Fruit fly (Drosophila melanogaster): Measurements from ENCODE around the gene CG5280.
A peak's percentile ranks its signal among the peaks of the same experiment; 100 is the strongest.

CG5280 gene

dm6 chr3L:8953199-8953956 lies 36.6 kb downstream of the CG5280 start (continued):
- peak; percentile 62 for TF ChIP-seq CG10147 (GFP tag; optimal IDR thresholded peaks at IDR 0.05)
- peak; percentile 57 for TF ChIP-seq disco-r (GFP tag; optimal IDR thresholded peaks at IDR 0.05)
- TF ChIP-seq CG2678 (tag; optimal IDR thresholded peaks at IDR 0.05), result peak; percentile 84
- TF ChIP-seq Rx (GFP tag; IDR thresholded peaks at IDR 0.05), result no peak
- TF ChIP-seq CG12391 (tag; optimal IDR thresholded peaks at IDR 0.05), result peak; percentile 70
- no peak for TF ChIP-seq corto (GFP tag; optimal IDR thresholded peaks at IDR 0.05)
- TF ChIP-seq CG5953 (GFP tag; IDR thresholded peaks at IDR 0.05), result no peak
- peak; percentile 52 for TF ChIP-seq Hsf (GFP tag; optimal IDR thresholded peaks at IDR 0.05)
- no peak for TF ChIP-seq CG9932 (GFP tag; IDR thresholded peaks at IDR 0.05)
- TF ChIP-seq CG15601 (tag; optimal IDR thresholded peaks at IDR 0.05), result peak; percentile 40
- TF ChIP-seq nerfin-2 (GFP tag; IDR thresholded peaks at IDR 0.05; ENCODE audit: partially characterized antibody), result 0 out of 2 replicates have a peak, but pooled peaks have one; percentile 48
- TF ChIP-seq emc (GFP tag; optimal IDR thresholded peaks at IDR 0.05), result no peak
- TF ChIP-seq lmd (GFP tag; IDR thresholded peaks at IDR 0.05), result 0 out of 2 replicates have a peak, but pooled peaks have one; percentile 57
- TF ChIP-seq Camta (GFP tag; optimal IDR thresholded peaks at IDR 0.05), result peak; percentile 24
- no peak for TF ChIP-seq GATAe (GFP tag; conservative IDR thresholded peaks at IDR 0.05)
- TF ChIP-seq CG10321 (GFP tag; IDR thresholded peaks at IDR 0.05), result no peak
- TF ChIP-seq CG12155 (GFP tag; optimal IDR thresholded peaks at IDR 0.05), result peak; percentile 87
- no peak for TF ChIP-seq CG10565 (GFP tag; optimal IDR thresholded peaks at IDR 0.05)
- no peak for TF ChIP-seq CG3726 (GFP tag; IDR thresholded peaks at IDR 0.05)
- TF ChIP-seq Aef1 (GFP tag; IDR thresholded peaks at IDR 0.05), result no peak
- TF ChIP-seq Lhr (GFP tag; optimal IDR thresholded peaks at IDR 0.05), result no peak
- TF ChIP-seq sd (tag; optimal IDR thresholded peaks at IDR 0.05), result no peak
- TF ChIP-seq CG7556 (GFP tag; optimal IDR thresholded peaks at IDR 0.05), result peak; percentile 84
- peak; percentile 27 for TF ChIP-seq en (GFP tag; optimal IDR thresholded peaks at IDR 0.05)
- TF ChIP-seq ro (GFP tag; IDR thresholded peaks at IDR 0.05), result no peak
- TF ChIP-seq Meics (GFP tag; optimal IDR thresholded peaks at IDR 0.05), result peak; percentile 76
- no peak for TF ChIP-seq slou (GFP tag; optimal IDR thresholded peaks at IDR 0.05)
- no peak for TF ChIP-seq br (optimal IDR thresholded peaks at IDR 0.05)
- TF ChIP-seq CG1233 (GFP tag; optimal IDR thresholded peaks at IDR 0.05), result peak; percentile 49
- no peak for TF ChIP-seq B-H1 (GFP tag; IDR thresholded peaks at IDR 0.05)
- no peak for TF ChIP-seq tna (GFP tag; IDR thresholded peaks at IDR 0.05; ENCODE audit: partially characterized antibody)
- TF ChIP-seq BEAF-32 (GFP tag; optimal IDR thresholded peaks at IDR 0.05), result peak; percentile 34
- TF ChIP-seq CG4820 (GFP tag; optimal IDR thresholded peaks at IDR 0.05), result peak; percentile 20
- peak; percentile 69 for TF ChIP-seq CG6813 (GFP tag; optimal IDR thresholded peaks at IDR 0.05)
- TF ChIP-seq mirr (GFP tag; optimal IDR thresholded peaks at IDR 0.05), result no peak
- peak; percentile 42 for TF ChIP-seq Xbp1 (GFP tag; optimal IDR thresholded peaks at IDR 0.05)
- peak; percentile 46 for TF ChIP-seq Ets65A (GFP tag)
- no peak for TF ChIP-seq ham (GFP tag; IDR thresholded peaks at IDR 0.05)
- no peak for TF ChIP-seq CG18011 (GFP tag; optimal IDR thresholded peaks at IDR 0.05)
- TF ChIP-seq CG9797 (GFP tag; optimal IDR thresholded peaks at IDR 0.05), result no peak
- TF ChIP-seq CG11085 (GFP tag; IDR thresholded peaks at IDR 0.05), result 0 out of 2 replicates have a peak, but pooled peaks have one; percentile 19
- no peak for TF ChIP-seq CG7271 (tag; optimal IDR thresholded peaks at IDR 0.05)
- TF ChIP-seq row (GFP tag; IDR thresholded peaks at IDR 0.05), result peak; percentile 93
- no peak for TF ChIP-seq Atf3 (GFP tag; optimal IDR thresholded peaks at IDR 0.05)
- TF ChIP-seq pb (GFP tag; optimal IDR thresholded peaks at IDR 0.05), result no peak
- peak; percentile 95 for TF ChIP-seq onecut (GFP tag; IDR thresholded peaks at IDR 0.05)
- no peak for TF ChIP-seq Hr39 (optimal IDR thresholded peaks at IDR 0.05)
- peak; percentile 63 for TF ChIP-seq cwo (GFP tag; optimal IDR thresholded peaks at IDR 0.05)
- TF ChIP-seq ewg (GFP tag; optimal IDR thresholded peaks at IDR 0.05), result peak; percentile 16
- peak; percentile 65 for TF ChIP-seq CG2875 (GFP tag; optimal IDR thresholded peaks at IDR 0.05)
